Worm (Caenorhabditis elegans): Measurements from ENCODE around the gene ttm-2.
A peak's percentile ranks its signal among the peaks of the same experiment; 100 is the strongest.

Gene ttm-2

ce11 chrII:4739984-4740462 lies 26.2 kb downstream of the ttm-2 start, which contains the start of gene eas-1 (continued):
- TF ChIP-seq ekl-4 (GFP tag; IDR thresholded peaks at IDR 0.05) = no peak
- TF ChIP-seq ceh-100 (GFP tag; IDR thresholded peaks at IDR 0.05) = peak; percentile 69
- peak; percentile 27 for TF ChIP-seq nhr-80 (tag; optimal IDR thresholded peaks at IDR 0.05)
- no peak for TF ChIP-seq mxl-1 (tag; optimal IDR thresholded peaks at IDR 0.05)
- no peak for TF ChIP-seq gei-17 (GFP tag; optimal IDR thresholded peaks at IDR 0.05)
- no peak for TF ChIP-seq sea-2 (GFP tag; IDR thresholded peaks at IDR 0.05)
- no peak for TF ChIP-seq hsf-1 (GFP tag; IDR thresholded peaks at IDR 0.05)
- TF ChIP-seq die-1 (tag; optimal IDR thresholded peaks at IDR 0.05) = no peak
- no peak for TF ChIP-seq ztf-3 (GFP tag; optimal IDR thresholded peaks at IDR 0.05)
- no peak for TF ChIP-seq rpc-1 (optimal IDR thresholded peaks at IDR 0.05)
- no peak for TF ChIP-seq rpc-1 (tag; optimal IDR thresholded peaks at IDR 0.05)
- TF ChIP-seq B0261.1 (tag; optimal IDR thresholded peaks at IDR 0.05) = no peak
- TF ChIP-seq egrh-3 (GFP tag; IDR thresholded peaks at IDR 0.05) = no peak
- TF ChIP-seq xnd-1 (tag; optimal IDR thresholded peaks at IDR 0.05) = peak; percentile 21
- TF ChIP-seq K12H6.12 (tag; optimal IDR thresholded peaks at IDR 0.05) = peak; percentile 50
- TF ChIP-seq Y53G8AR.9 (GFP tag; conservative IDR thresholded peaks at IDR 0.05) = no peak
- TF ChIP-seq lin-40 (tag; optimal IDR thresholded peaks at IDR 0.05) = peak; percentile 65
- peak; percentile 27 for TF ChIP-seq ztf-18 (tag; optimal IDR thresholded peaks at IDR 0.05)
- TF ChIP-seq B0019.2 (GFP tag; conservative IDR thresholded peaks at IDR 0.05) = peak; percentile 33; the same call in 1 of the 2 replicates
- TF ChIP-seq fkh-3 (tag; optimal IDR thresholded peaks at IDR 0.05) = no peak
- TF ChIP-seq snpc-1.1 (tag; optimal IDR thresholded peaks at IDR 0.05; ENCODE audit: insufficient read depth) = no peak
- TF ChIP-seq nhr-120 (GFP tag; IDR thresholded peaks at IDR 0.05) = no peak
- no peak for TF ChIP-seq egl-18 (GFP tag; IDR thresholded peaks at IDR 0.05)
- TF ChIP-seq lin-35 (GFP tag; optimal IDR thresholded peaks at IDR 0.05) = peak in 2 of 3 experiments; percentile 46 to 91
- peak; percentile 8 for TF ChIP-seq F22D6.2 (tag; optimal IDR thresholded peaks at IDR 0.05)
- no peak; the same call in none of the 2 replicates for TF ChIP-seq rcor-1 (GFP tag; IDR thresholded peaks at IDR 0.05)
- TF ChIP-seq somi-1 (GFP tag; optimal IDR thresholded peaks at IDR 0.05) = peak; percentile 12
- no peak for TF ChIP-seq madf-3 (GFP tag; IDR thresholded peaks at IDR 0.05)
- TF ChIP-seq ZK185.1 (tag; optimal IDR thresholded peaks at IDR 0.05; ENCODE audit: poor library complexity, severe bottlenecking) = peak; percentile 84
- TF ChIP-seq ceh-58 (GFP tag; IDR thresholded peaks at IDR 0.05) = no peak
- peak; percentile 76; the same call in 1 of the 2 replicates for TF ChIP-seq ztf-25 (GFP tag; IDR thresholded peaks at IDR 0.05)

- 0 out of 2 replicates have a peak, but pooled peaks have one; percentile 33 for TF ChIP-seq hsf-1 (GFP tag; IDR thresholded peaks at IDR 0.05)
- TF ChIP-seq madf-6 (GFP tag; IDR thresholded peaks at IDR 0.05) = no peak
Measured at ce11 chrII:4737348-4737747, 28.8 kb downstream of the ttm-2 start, which contains the start of gene ctsa-1.1. Gene ctsa-1.1 (plus strand): TSS chrII:4737648.

ce11 chrII:4736585-4736984 lies 29.6 kb downstream of the ttm-2 start:
- TF ChIP-seq pbrm-1 (GFP tag; IDR thresholded peaks at IDR 0.05) = no peak
- no peak for TF ChIP-seq somi-1 (GFP tag; optimal IDR thresholded peaks at IDR 0.05)

- no peak for TF ChIP-seq chd-7 (tag; optimal IDR thresholded peaks at IDR 0.05)
- no peak for TF ChIP-seq B0336.3 (GFP tag; IDR thresholded peaks at IDR 0.05)
- TF ChIP-seq Y53F4B.3 (GFP tag; IDR thresholded peaks at IDR 0.05) = no peak
- TF ChIP-seq tbx-9 (tag; optimal IDR thresholded peaks at IDR 0.05; ENCODE audit: borderline replicate concordance) = no peak
- TF ChIP-seq madf-6 (GFP tag; IDR thresholded peaks at IDR 0.05) = no peak
- no peak for TF ChIP-seq K11D2.4 (GFP tag; IDR thresholded peaks at IDR 0.05)
- TF ChIP-seq nhr-179 (tag; optimal IDR thresholded peaks at IDR 0.05) = no peak
- TF ChIP-seq hmg-1.2 (GFP tag; IDR thresholded peaks at IDR 0.05) = no peak
- TF ChIP-seq repo-1 (tag; optimal IDR thresholded peaks at IDR 0.05) = no peak
- no peak for TF ChIP-seq nhr-90 (tag; optimal IDR thresholded peaks at IDR 0.05)
Measured at ce11 chrII:4734477-4734876, 31.7 kb downstream of the ttm-2 start.

All from whole organism, young adult.